Fruit fly (Drosophila melanogaster) whole organism, embryonic: ENCODE results near the gene CG18302.

Experiments used
- B-H2 ChIP-seq: fragments of 200-800 bp; sonication (Bioruptor generic); optimal IDR thresholded peaks from 2 replicates; lab custom pipeline; 2018; ENCODE audit warnings: missing biosample characterization, mild to moderate bottlenecking, missing genetic modification characterization
- CG10209 ChIP-seq: fragments of 200-800 bp; sonication (Bioruptor generic); optimal IDR thresholded peaks from 3 replicates; lab custom pipeline; 2017; ENCODE audit warnings: missing biosample characterization, mild to moderate bottlenecking, missing genetic modification characterization, missing genetic modification reagents
- CG11456 ChIP-seq: fragments of 200-800 bp; sonication (Bioruptor generic); IDR thresholded peaks from 3 replicates; pipeline ENCODE4 v1.3.6; 2022; ENCODE audit warnings: missing biosample characterization, missing genetic modification characterization
- CG13424 ChIP-seq: fragments of 200-800 bp; sonication (Bioruptor generic); optimal IDR thresholded peaks from 2 replicates; lab custom pipeline; 2019; ENCODE audit warnings: missing biosample characterization, mild to moderate bottlenecking, missing genetic modification characterization, moderate library complexity
- CG14014 ChIP-seq: fragments of 200-800 bp; sonication (Bioruptor generic); IDR thresholded peaks from 2 replicates; pipeline ENCODE4 v1.3.6; 2022; ENCODE audit warnings: missing biosample characterization, missing genetic modification characterization
- CG14860 ChIP-seq: fragments of 200-800 bp; sonication (Bioruptor generic); IDR thresholded peaks from 3 replicates; pipeline ENCODE4 v1.3.6; 2022; ENCODE audit warnings: missing biosample characterization, missing genetic modification characterization; ENCODE audit not compliant: partially characterized antibody
- CG17385 ChIP-seq: fragments of 200-800 bp; sonication (Bioruptor generic); optimal IDR thresholded peaks from 3 replicates; lab custom pipeline; 2018; ENCODE audit warnings: missing biosample characterization, mild to moderate bottlenecking, missing genetic modification characterization
- CG17802 ChIP-seq: fragments of 200-800 bp; sonication (Bioruptor generic); optimal IDR thresholded peaks from 2 replicates; lab custom pipeline; 2018; ENCODE audit warnings: missing biosample characterization, mild to moderate bottlenecking, missing genetic modification characterization, moderate library complexity
- CG18476 ChIP-seq: fragments of 200-800 bp; sonication (Bioruptor generic); optimal IDR thresholded peaks from 2 replicates; lab custom pipeline; 2016; ENCODE audit warnings: missing biosample characterization, mild to moderate bottlenecking, missing genetic modification characterization
- CG3065 ChIP-seq: fragments of 200-800 bp; sonication (Bioruptor generic); optimal IDR thresholded peaks from 2 replicates; lab custom pipeline; 2016; ENCODE audit warnings: missing biosample characterization, missing genetic modification characterization
- CG31441 ChIP-seq: fragments of 200-800 bp; sonication (Bioruptor generic); IDR thresholded peaks from 2 replicates; pipeline ENCODE4 v1.3.6; 2022; ENCODE audit warnings: missing biosample characterization, missing genetic modification characterization
- CG4328 ChIP-seq: fragments of 200-800 bp; sonication (Bioruptor generic); optimal IDR thresholded peaks from 3 replicates; lab custom pipeline; 2017; ENCODE audit warnings: missing biosample characterization, missing genetic modification reagents, missing genetic modification characterization
- CG4617 ChIP-seq: fragments of 200-800 bp; sonication (Bioruptor generic); optimal IDR thresholded peaks from 3 replicates; lab custom pipeline; 2016; ENCODE audit warnings: missing biosample characterization, missing genetic modification characterization, borderline replicate concordance
- CG6175 ChIP-seq: fragments of 200-800 bp; sonication (Bioruptor generic); IDR thresholded peaks from 3 replicates; pipeline ENCODE4 v1.3.6; 2022; ENCODE audit warnings: missing biosample characterization, missing genetic modification characterization
- CG6813 ChIP-seq: fragments of 200-800 bp; sonication (Bioruptor generic); optimal IDR thresholded peaks from 2 replicates; lab custom pipeline; 2017; ENCODE audit warnings: missing biosample characterization, missing genetic modification characterization, mild to moderate bottlenecking, moderate library complexity, missing genetic modification reagents
- CG7987 ChIP-seq: fragments of 200-800 bp; sonication (Bioruptor generic); optimal IDR thresholded peaks from 2 replicates; lab custom pipeline; 2018; ENCODE audit warnings: missing biosample characterization, mild to moderate bottlenecking, missing genetic modification characterization, moderate library complexity
- CG8089 ChIP-seq: fragments of 200-800 bp; sonication (Bioruptor generic); optimal IDR thresholded peaks from 3 replicates; lab custom pipeline; 2016; ENCODE audit warnings: missing biosample characterization, missing genetic modification characterization
- CG8290 ChIP-seq, 3 experiments: fragments of 200-800 bp; sonication (Bioruptor generic); optimal IDR thresholded peaks; 2 replicates each; lab custom pipeline; 2016 to 2019; ENCODE audit warnings: missing biosample characterization in 3 of 3, missing genetic modification characterization in 3 of 3, mild to moderate bottlenecking in 2 of 3, moderate library complexity in 1 of 3
- CrebB ChIP-seq: fragments of 200-800 bp; sonication (Bioruptor generic); optimal IDR thresholded peaks from 3 replicates; lab custom pipeline; 2018; ENCODE audit warnings: missing biosample characterization, mild to moderate bottlenecking, missing genetic modification characterization
- D ChIP-seq, 2 experiments: fragments of 200-800 bp in 1 of 2; fragments of >200 bp in 1 of 2; sonication (Bioruptor generic) in 1 of 2; optimal IDR thresholded peaks; 2 replicates in 1 of 2; 3 replicates in 1 of 2; lab custom pipeline; 2017; ENCODE audit warnings: mild to moderate bottlenecking in 1 of 2, missing biosample characterization in 1 of 2, missing genetic modification characterization in 1 of 2, missing genetic modification reagents in 1 of 2
- Fer2 ChIP-seq: fragments of 200-800 bp; sonication (Bioruptor generic); optimal IDR thresholded peaks from 2 replicates; lab custom pipeline; 2018; ENCODE audit warnings: missing biosample characterization, mild to moderate bottlenecking, missing genetic modification characterization, moderate library complexity
- Gug ChIP-seq: fragments of 200-800 bp; sonication (Bioruptor generic); IDR thresholded peaks from 4 replicates; pipeline ENCODE4 v1.3.6; 2022; ENCODE audit warnings: missing biosample characterization, missing genetic modification characterization
- H2.0 ChIP-seq: fragments of 200-800 bp; sonication (Bioruptor generic); IDR thresholded peaks from 2 replicates; pipeline ENCODE4 v1.3.6; 2022; ENCODE audit warnings: missing biosample characterization, missing genetic modification characterization
- Hmr ChIP-seq: fragments of 200-800 bp; sonication (Bioruptor generic); optimal IDR thresholded peaks from 3 replicates; lab custom pipeline; 2017; ENCODE audit warnings: mild to moderate bottlenecking, missing biosample characterization, missing genetic modification reagents, missing genetic modification characterization
- Hsf ChIP-seq: fragments of 200-800 bp; sonication (Bioruptor generic); optimal IDR thresholded peaks from 3 replicates; lab custom pipeline; 2016; ENCODE audit warnings: missing biosample characterization, missing genetic modification characterization
- Lim3 ChIP-seq: fragments of 200-800 bp; sonication (Bioruptor generic); IDR thresholded peaks from 2 replicates; pipeline ENCODE4 v1.3.6; 2022; ENCODE audit warnings: missing biosample characterization, missing genetic modification characterization
- Mes4 ChIP-seq: fragments of 200-800 bp; sonication (Bioruptor generic); optimal IDR thresholded peaks from 2 replicates; lab custom pipeline; 2016; ENCODE audit warnings: missing biosample characterization, missing genetic modification characterization
- Nf-YC ChIP-seq: fragments of 200-800 bp; optimal IDR thresholded peaks from 3 replicates; lab custom pipeline; 2019; ENCODE audit warnings: missing biosample characterization, mild to moderate bottlenecking, missing genetic modification characterization, moderate library complexity
- Trl ChIP-seq, 3 experiments: fragments of >200 bp in 2 of 3; fragments of 200-800 bp in 1 of 3; sonication (Bioruptor generic) in 1 of 3; optimal IDR thresholded peaks; 2 replicates in 1 of 3; 3 replicates in 2 of 3; lab custom pipeline; 2016 to 2017; ENCODE audit warnings: missing biosample characterization in 1 of 3, missing genetic modification characterization in 1 of 3
- al ChIP-seq: fragments of 200-800 bp; sonication (Bioruptor generic); IDR thresholded peaks from 2 replicates; pipeline ENCODE4 v1.3.6; 2022; ENCODE audit warnings: missing biosample characterization, missing genetic modification characterization
- chn ChIP-seq: fragments of 200-800 bp; sonication (Bioruptor generic); optimal IDR thresholded peaks from 2 replicates; lab custom pipeline; 2016; ENCODE audit warnings: missing biosample characterization, missing genetic modification characterization
- exex ChIP-seq: fragments of 200-800 bp; sonication (Bioruptor generic); optimal IDR thresholded peaks from 4 replicates; lab custom pipeline; 2018; ENCODE audit warnings: missing biosample characterization, mild to moderate bottlenecking, missing genetic modification characterization, moderate library complexity
- fd102C ChIP-seq: fragments of 200-800 bp; sonication (Bioruptor generic); optimal IDR thresholded peaks from 2 replicates; lab custom pipeline; 2018; ENCODE audit warnings: missing biosample characterization, mild to moderate bottlenecking, missing genetic modification characterization, moderate library complexity
- fu2 ChIP-seq: fragments of 200-800 bp; sonication (Bioruptor generic); optimal IDR thresholded peaks from 2 replicates; lab custom pipeline; 2016; ENCODE audit warnings: missing biosample characterization, missing genetic modification characterization
- her ChIP-seq: fragments of 200-800 bp; sonication (Bioruptor generic); optimal IDR thresholded peaks from 2 replicates; lab custom pipeline; 2016; ENCODE audit warnings: missing biosample characterization, missing genetic modification characterization
- knrl ChIP-seq: fragments of 200-800 bp; sonication (Bioruptor generic); IDR thresholded peaks from 3 replicates; pipeline ENCODE4 v1.3.6; 2022; ENCODE audit warnings: missing biosample characterization, missing genetic modification characterization; ENCODE audit not compliant: partially characterized antibody
- lab ChIP-seq: fragments of 200-800 bp; sonication (Bioruptor generic); optimal IDR thresholded peaks from 3 replicates; lab custom pipeline; 2017; ENCODE audit warnings: missing biosample characterization, missing genetic modification characterization, mild to moderate bottlenecking, moderate library complexity, missing genetic modification reagents
- lilli ChIP-seq: fragments of 200-800 bp; sonication (Bioruptor generic); optimal IDR thresholded peaks from 3 replicates; lab custom pipeline; 2016; ENCODE audit warnings: missing biosample characterization, missing genetic modification characterization
- mam ChIP-seq: fragments of 200-800 bp; sonication (Bioruptor generic); optimal IDR thresholded peaks from 3 replicates; lab custom pipeline; 2016; ENCODE audit warnings: missing biosample characterization, missing genetic modification characterization
- oc ChIP-seq: fragments of 200-800 bp; sonication (Bioruptor generic); optimal IDR thresholded peaks from 2 replicates; lab custom pipeline; 2018; ENCODE audit warnings: missing biosample characterization, mild to moderate bottlenecking, missing genetic modification characterization, moderate library complexity
- org-1 ChIP-seq: fragments of 200-800 bp; sonication (Bioruptor generic); optimal IDR thresholded peaks from 2 replicates; lab custom pipeline; 2017; ENCODE audit warnings: missing biosample characterization, missing genetic modification characterization
- pnt ChIP-seq: fragments of 200-800 bp; sonication (Bioruptor generic); optimal IDR thresholded peaks from 3 replicates; lab custom pipeline; 2016; ENCODE audit warnings: missing biosample characterization, missing genetic modification characterization
- repo ChIP-seq: fragments of 200-800 bp; sonication (Bioruptor generic); optimal IDR thresholded peaks from 2 replicates; lab custom pipeline; 2016; ENCODE audit warnings: missing biosample characterization, missing genetic modification characterization
- run ChIP-seq: fragments of 200-800 bp; sonication (Bioruptor generic); optimal IDR thresholded peaks from 3 replicates; lab custom pipeline; 2018; ENCODE audit warnings: missing biosample characterization, mild to moderate bottlenecking, missing genetic modification characterization
- salm ChIP-seq: fragments of 200-800 bp; sonication (Bioruptor generic); optimal IDR thresholded peaks from 2 replicates; lab custom pipeline; 2018; ENCODE audit warnings: missing biosample characterization, mild to moderate bottlenecking, missing genetic modification characterization
- schlank ChIP-seq: fragments of 200-800 bp; sonication (Bioruptor generic); optimal IDR thresholded peaks from 2 replicates; lab custom pipeline; 2018; ENCODE audit warnings: missing biosample characterization, mild to moderate bottlenecking, missing genetic modification characterization
- sob ChIP-seq: fragments of 200-800 bp; sonication (Bioruptor generic); IDR thresholded peaks from 2 replicates; pipeline ENCODE4 v1.3.6; 2022; ENCODE audit warnings: missing biosample characterization, missing genetic modification characterization

Gene CG18302

DNA sequence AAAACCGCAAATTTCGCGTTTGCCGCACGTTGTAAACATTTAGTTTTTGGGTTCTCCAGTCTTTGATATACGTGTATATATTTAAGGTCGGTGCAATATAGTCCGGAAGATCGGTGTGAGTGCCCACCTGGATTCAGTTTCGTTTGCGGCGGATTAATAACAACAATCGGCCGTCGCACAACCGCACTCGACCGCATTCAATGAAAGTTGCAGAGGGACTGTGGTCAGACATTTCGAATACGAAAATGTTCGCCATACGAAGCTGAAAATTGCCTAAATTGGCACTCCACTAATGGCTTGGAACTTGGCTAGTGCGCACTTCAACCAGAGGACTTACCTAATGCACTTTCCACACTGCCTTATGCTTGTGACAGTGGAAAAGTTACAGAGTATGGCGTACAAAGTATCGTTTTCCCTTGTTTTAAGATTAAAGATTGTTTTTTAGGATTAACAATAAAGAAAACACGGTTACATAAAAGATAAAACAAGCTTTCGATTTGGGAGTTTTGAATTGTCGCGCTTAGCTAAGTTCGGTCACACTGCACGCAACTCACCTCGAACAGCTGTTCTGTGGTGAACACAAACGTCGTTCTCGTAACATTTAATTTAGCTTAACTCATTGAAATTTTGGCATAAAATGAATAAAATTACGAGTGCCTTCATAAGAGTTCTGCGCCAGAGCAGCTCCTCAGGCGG, 27.4 kb upstream of the CG18302 start, which contains the start of the genes Myo31DF and CG6094 (continued):
- TF ChIP-seq sob (peak; percentile 46; the same call in 1 of the 2 replicates), CG18476 (GFP tag; lab: Kevin White, UChicago) (no peak), chn (GFP tag; lab: Kevin White, UChicago) (peak; percentile 23), CG8290 (GFP tag; optimal IDR thresholded peaks at IDR 0.05; lab: Kevin White, UChicago) (no peak), CG8290 (tag; optimal IDR thresholded peaks at IDR 0.05; lab: Kevin White, UChicago) (peak in 1 of 2 experiments; percentile 81), pnt (GFP tag; lab: Kevin White, UChicago) (peak; percentile 7), CG6175 (no peak), salm (peak; percentile 1), org-1 (GFP tag; lab: Kevin White, UChicago) (no peak), CG10209 (GFP tag; lab: Kevin White, UChicago) (no peak), Lim3 (no peak), H2.0 (no peak), CG13424 (tag; lab: Kevin White, UChicago) (peak; percentile 30), lab (GFP tag; lab: Kevin White, UChicago) (peak; percentile 46), CG3065 (no peak), lilli (peak; percentile 51), CG31441 (GFP tag; lab: Robert Waterston, UW) (no peak), CrebB (peak; percentile 17), CG14860 (GFP tag; lab: Robert Waterston, UW) (no peak), exex (tag; lab: Kevin White, UChicago) (peak; percentile 19), CG14014 (GFP tag; lab: Robert Waterston, UW) (0 out of 2 replicates have a peak, but pooled peaks have one; percentile 26), Trl (optimal IDR thresholded peaks at IDR 0.05; lab: Kevin White, UChicago) (no peak), Trl (GFP tag; optimal IDR thresholded peaks at IDR 0.05; lab: Kevin White, UChicago) (no peak), Fer2 (tag; lab: Kevin White, UChicago) (no peak), CG11456 (GFP tag; lab: Robert Waterston, UW) (peak; percentile 66), run (tag; lab: Kevin White, UChicago) (peak; percentile 55), al (0 out of 2 replicates have a peak, but pooled peaks have one; percentile 4), knrl (GFP tag; lab: Robert Waterston, UW) (peak; percentile 57; the same call in 1 of the 3 replicates), Hmr (GFP tag; lab: Kevin White, UChicago) (peak; percentile 56), CG17385 (GFP tag; lab: Kevin White, UChicago) (peak; percentile 58), fd102C (GFP tag; lab: Kevin White, UChicago) (peak; percentile 40), Hsf (GFP tag; lab: Kevin White, UChicago) (no peak), B-H2 (peak; percentile 55), Mes4 (GFP tag; lab: Kevin White, UChicago) (peak; percentile 52), oc (peak; percentile 0), CG6813 (GFP tag; lab: Kevin White, UChicago) (no peak), CG8089 (no peak), Gug (GFP tag; lab: Robert Waterston, UW) (peak; percentile 46; the same call in 1 of the 4 replicates), fu2 (GFP tag; lab: Kevin White, UChicago) (peak; percentile 43), CG4328 (GFP tag; lab: Kevin White, UChicago) (peak; percentile 19), D (optimal IDR thresholded peaks at IDR 0.05; lab: Kevin White, UChicago) (peak; percentile 65), D (GFP tag; optimal IDR thresholded peaks at IDR 0.05; lab: Kevin White, UChicago) (peak; percentile 15), CG4617 (GFP tag; lab: Kevin White, UChicago) (peak; percentile 7), Nf-YC (tag; lab: Kevin White, UChicago) (peak; percentile 19), repo (GFP tag; lab: Kevin White, UChicago) (no peak), her (GFP tag; lab: Kevin White, UChicago) (peak; percentile 7), schlank (tag; lab: Kevin White, UChicago) (no peak), mam (GFP tag; lab: Kevin White, UChicago) (peak; percentile 24), CG17802 (tag; lab: Kevin White, UChicago) (peak; percentile 86), CG7987 (peak; percentile 55)
